Fruit fly (Drosophila melanogaster) whole organism: Measurements from ENCODE around the gene muc.

Experiments used
- CG8478 ChIP-seq: fragments of >200 bp; optimal IDR thresholded peaks from 2 replicates; lab custom pipeline; 2018; ENCODE audit warnings: inconsistent platforms
- Dll ChIP-seq: fragments of >200 bp; optimal IDR thresholded peaks from 2 replicates; lab custom pipeline; 2017
- EcR ChIP-seq, 2 experiments: fragments of >200 bp; optimal IDR thresholded peaks; 2 replicates each; lab custom pipeline; 2017; ENCODE audit warnings: missing biosample characterization in 2 of 2, missing genetic modification characterization in 2 of 2, missing genetic modification reagents in 2 of 2
- pan ChIP-seq: fragments of >200 bp; optimal IDR thresholded peaks from 2 replicates; lab custom pipeline; 2017
- psq ChIP-seq: fragments of >200 bp; optimal IDR thresholded peaks from 2 replicates; lab custom pipeline; 2017
- usp ChIP-seq: fragments of >200 bp; optimal IDR thresholded peaks from 2 replicates; lab custom pipeline; 2017; ENCODE audit warnings: missing biosample characterization, missing genetic modification characterization, mixed read lengths

DNA sequence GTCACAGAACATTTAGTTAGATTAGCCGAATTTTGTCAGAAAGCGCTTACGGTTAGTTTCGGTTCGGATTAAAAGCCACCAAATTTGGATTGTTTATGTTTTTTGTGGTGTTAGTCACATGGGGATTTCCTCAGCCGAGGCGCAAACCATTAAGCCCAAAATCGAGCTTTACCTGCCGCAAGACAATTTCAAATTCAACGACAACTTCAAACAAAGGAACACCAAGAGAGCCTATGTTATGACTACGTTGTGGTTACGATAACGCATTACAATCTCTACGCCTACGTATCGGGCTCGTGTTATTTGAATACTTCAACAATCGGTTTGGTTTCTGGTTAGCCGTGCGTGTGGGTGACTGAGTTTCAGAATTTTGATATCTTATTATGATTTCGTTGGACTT, 46.6 kb downstream of the muc start:
- TF ChIP-seq psq (lab: Kevin White, UChicago) (no peak), Dll (lab: Kevin White, UChicago) (no peak), CG8478 (lab: Kevin White, UChicago) (no peak), EcR (GFP tag; optimal IDR thresholded peaks at IDR 0.05; lab: Kevin White, UChicago) (no peak), usp (GFP tag; lab: Kevin White, UChicago) (no peak), pan (lab: Kevin White, UChicago) (no peak)
